Fruit fly (Drosophila melanogaster): ENCODE results near the gene TTLL1B.
A peak's percentile ranks its signal among the peaks of the same experiment; 100 is the strongest.

The TTLL1B gene

dm6 chr3L:4624371-4625154 is 23.5 kb upstream of the TTLL1B start (continued):
- peak; percentile 59 for TF ChIP-seq CG3995 (GFP tag; optimal IDR thresholded peaks at IDR 0.05)
- peak; percentile 22 for TF ChIP-seq TFAM (GFP tag; optimal IDR thresholded peaks at IDR 0.05)
- TF ChIP-seq CG31365 (tag; optimal IDR thresholded peaks at IDR 0.05) = peak; percentile 54
- no peak for TF ChIP-seq CG7745 (tag; optimal IDR thresholded peaks at IDR 0.05)
- TF ChIP-seq Nf-YB (GFP tag; optimal IDR thresholded peaks at IDR 0.05) = peak; percentile 64

- TF ChIP-seq CG4707 (GFP tag; optimal IDR thresholded peaks at IDR 0.05) (peak; percentile 36), chinmo (GFP tag; IDR thresholded peaks at IDR 0.05; ENCODE audit: partially characterized antibody) (peak; percentile 92), lola (GFP tag; optimal IDR thresholded peaks at IDR 0.05) (no peak), p53 (GFP tag; optimal IDR thresholded peaks at IDR 0.05) (no peak), eyg (GFP tag; optimal IDR thresholded peaks at IDR 0.05) (peak; percentile 13), Lpt (GFP tag; optimal IDR thresholded peaks at IDR 0.05) (no peak), Bdp1 (GFP tag; optimal IDR thresholded peaks at IDR 0.05) (no peak), z (GFP tag; IDR thresholded peaks at IDR 0.05) (0 out of 3 replicates have a peak, but pooled peaks have one; percentile 25), mirr (GFP tag; optimal IDR thresholded peaks at IDR 0.05) (peak; percentile 37), fd102C (GFP tag; optimal IDR thresholded peaks at IDR 0.05) (no peak), peb (GFP tag; IDR thresholded peaks at IDR 0.05) (no peak), CG31224 (GFP tag; IDR thresholded peaks at IDR 0.05) (no peak), Sry-δ (GFP tag; optimal IDR thresholded peaks at IDR 0.05) (peak; percentile 88), Nf-YB (GFP tag; optimal IDR thresholded peaks at IDR 0.05) (peak; percentile 27), maf-S (GFP tag; optimal IDR thresholded peaks at IDR 0.05) (peak; percentile 5), gsb (GFP tag; IDR thresholded peaks at IDR 0.05) (no peak), CG11456 (GFP tag; IDR thresholded peaks at IDR 0.05) (peak; percentile 37; the same call in 1 of the 3 replicates), Dip3 (GFP tag; optimal IDR thresholded peaks at IDR 0.05) (no peak), crc (GFP tag; optimal IDR thresholded peaks at IDR 0.05) (no peak), CG2129 (GFP tag; IDR thresholded peaks at IDR 0.05; ENCODE audit: partially characterized antibody) (no peak), CG10321 (GFP tag; IDR thresholded peaks at IDR 0.05) (peak; percentile 86), slp2 (GFP tag; optimal IDR thresholded peaks at IDR 0.05) (no peak), HHEX (GFP tag; optimal IDR thresholded peaks at IDR 0.05) (no peak), CG6791 (GFP tag; IDR thresholded peaks at IDR 0.05; ENCODE audit: partially characterized antibody) (peak; percentile 68; the same call in 2 of the 3 replicates), gem (tag; optimal IDR thresholded peaks at IDR 0.05) (no peak), sim (GFP tag; IDR thresholded peaks at IDR 0.05) (no peak), CG17328 (GFP tag; IDR thresholded peaks at IDR 0.05) (0 out of 2 replicates have a peak, but pooled peaks have one; percentile 32), CG14050 (GFP tag; IDR thresholded peaks at IDR 0.05) (no peak), Hr39 (optimal IDR thresholded peaks at IDR 0.05) (no peak), CG9437 (GFP tag; optimal IDR thresholded peaks at IDR 0.05) (no peak), PHDP (tag; optimal IDR thresholded peaks at IDR 0.05) (peak; percentile 38), Neu2 (GFP tag; optimal IDR thresholded peaks at IDR 0.05; ENCODE audit: borderline replicate concordance) (no peak), CG6272 (GFP tag; IDR thresholded peaks at IDR 0.05) (no peak), CG6254 (GFP tag; optimal IDR thresholded peaks at IDR 0.05) (peak; percentile 14), Sin3A (optimal IDR thresholded peaks at IDR 0.05) (no peak), CoRest (tag; optimal IDR thresholded peaks at IDR 0.05) (no peak), br (optimal IDR thresholded peaks at IDR 0.05) (no peak), CG12071 (GFP tag; optimal IDR thresholded peaks at IDR 0.05) (peak; percentile 27), dmrt99B (tag; optimal IDR thresholded peaks at IDR 0.05) (peak; percentile 11), CG9797 (GFP tag; optimal IDR thresholded peaks at IDR 0.05) (peak; percentile 3), CG6175 (GFP tag; IDR thresholded peaks at IDR 0.05) (no peak), CG32767 (GFP tag; IDR thresholded peaks at IDR 0.05) (peak; percentile 56)
These were observed 22.4 kb upstream of the TTLL1B start, which contains the start of gene Src64B for dm6 chr3L:4625387-4626386. TSS of gene Src64B (minus strand) at chr3L:4626196.

Data from whole organism, embryonic.